Worm (Caenorhabditis elegans) whole organism, L2 larva: ENCODE measurements around the gene Y69A2AR.16.

Experiments
- C34F6.9 ChIP-seq: fragments of 150-350 bp; optimal IDR thresholded peaks from 2 replicates; lab custom pipeline; 2014; ENCODE audit warnings: missing biosample characterization, missing genetic modification characterization
- Y55F3AM.14 ChIP-seq: fragments of 200-800 bp; sonication (Bioruptor generic); optimal IDR thresholded peaks from 2 replicates; lab custom pipeline; 2018; ENCODE audit warnings: mild to moderate bottlenecking, missing genetic modification characterization, missing compliant biosample characterization
- ZK546.5 ChIP-seq: sonication (generic microtip); optimal IDR thresholded peaks from 2 replicates; lab custom pipeline; 2017; ENCODE audit warnings: missing biosample characterization, missing genetic modification characterization
- alr-1 ChIP-seq: fragments of 150-350 bp; optimal IDR thresholded peaks from 2 replicates; lab custom pipeline; 2014; ENCODE audit warnings: missing biosample characterization, missing genetic modification characterization
- aly-2 ChIP-seq: fragments of 150-350 bp; optimal IDR thresholded peaks from 2 replicates; lab custom pipeline; 2014; ENCODE audit warnings: missing biosample characterization, missing genetic modification characterization
- ama-1 ChIP-seq: fragments of 150-350 bp; optimal IDR thresholded peaks from 2 replicates; lab custom pipeline; 2018; ENCODE audit warnings: inconsistent platforms
- blmp-1 ChIP-seq: sonication (generic microtip); optimal IDR thresholded peaks from 2 replicates; lab custom pipeline; 2017; ENCODE audit warnings: missing genetic modification characterization, mild to moderate bottlenecking, missing compliant biosample characterization, antibody characterized with exemption, moderate library complexity; ENCODE audit not compliant: insufficient read depth
- crh-2 ChIP-seq: sonication (generic microtip); optimal IDR thresholded peaks from 2 replicates; lab custom pipeline; 2017; ENCODE audit warnings: missing biosample characterization, missing genetic modification characterization
- dmd-4 ChIP-seq: sonication (generic microtip); optimal IDR thresholded peaks from 2 replicates; lab custom pipeline; 2017; ENCODE audit warnings: missing biosample characterization, missing genetic modification characterization
- egl-27 ChIP-seq: sonication (generic microtip); optimal IDR thresholded peaks from 3 replicates; lab custom pipeline; 2017; ENCODE audit warnings: missing biosample characterization, missing genetic modification reagents, missing genetic modification characterization
- elt-1 ChIP-seq: fragments of 150-350 bp; optimal IDR thresholded peaks from 2 replicates; lab custom pipeline; 2014; ENCODE audit warnings: missing biosample characterization, missing genetic modification characterization
- gmeb-1 ChIP-seq: fragments of 150-350 bp; optimal IDR thresholded peaks from 2 replicates; lab custom pipeline; 2014; ENCODE audit warnings: missing biosample characterization, missing genetic modification characterization
- lin-13 ChIP-seq: fragments of 150-350 bp; optimal IDR thresholded peaks from 2 replicates; lab custom pipeline; 2014; ENCODE audit warnings: missing biosample characterization, missing genetic modification reagents, missing genetic modification characterization
- lsy-2 ChIP-seq, 2 experiments: fragments of 150-350 bp in 1 of 2; sonication (generic microtip) in 1 of 2; optimal IDR thresholded peaks; 2 replicates each; lab custom pipeline; 2014 to 2017; ENCODE audit warnings: missing biosample characterization in 2 of 2, missing genetic modification characterization in 2 of 2
- mab-5 ChIP-seq: fragments of 150-350 bp; optimal IDR thresholded peaks from 2 replicates; lab custom pipeline; 2014; ENCODE audit warnings: missing biosample characterization, missing genetic modification characterization
- mbf-1 ChIP-seq: sonication (generic microtip); optimal IDR thresholded peaks from 2 replicates; lab custom pipeline; 2017; ENCODE audit warnings: missing biosample characterization, missing genetic modification characterization
- mdl-1 ChIP-seq, 2 experiments: fragments of 150-350 bp in 1 of 2; sonication (generic microtip) in 1 of 2; optimal IDR thresholded peaks; 2 replicates each; lab custom pipeline; 2017; ENCODE audit warnings: missing biosample characterization in 2 of 2, missing genetic modification characterization in 2 of 2
- nhr-10 ChIP-seq: sonication (generic microtip); optimal IDR thresholded peaks from 2 replicates; lab custom pipeline; 2017; ENCODE audit warnings: missing biosample characterization, missing genetic modification characterization
- nhr-11 ChIP-seq: fragments of 150-350 bp; optimal IDR thresholded peaks from 2 replicates; lab custom pipeline; 2014; ENCODE audit warnings: missing biosample characterization, missing genetic modification characterization
- nhr-12 ChIP-seq: fragments of 150-350 bp; optimal IDR thresholded peaks from 2 replicates; lab custom pipeline; 2014; ENCODE audit warnings: missing biosample characterization, missing genetic modification characterization
- nhr-129 ChIP-seq: fragments of 150-350 bp; optimal IDR thresholded peaks from 2 replicates; lab custom pipeline; 2014; ENCODE audit warnings: missing biosample characterization, missing genetic modification characterization
- nhr-21 ChIP-seq: fragments of 150-350 bp; optimal IDR thresholded peaks from 2 replicates; lab custom pipeline; 2014; ENCODE audit warnings: missing biosample characterization, missing genetic modification characterization
- nhr-23 ChIP-seq: fragments of 150-350 bp; optimal IDR thresholded peaks from 2 replicates; lab custom pipeline; 2014; ENCODE audit warnings: missing biosample characterization, missing genetic modification reagents, missing genetic modification characterization
- nhr-25 ChIP-seq: fragments of 150-350 bp; sonication (generic microtip); optimal IDR thresholded peaks from 3 replicates; lab custom pipeline; 2014; ENCODE audit warnings: missing biosample characterization, missing genetic modification characterization
- nhr-6 ChIP-seq: fragments of 150-350 bp; optimal IDR thresholded peaks from 2 replicates; lab custom pipeline; 2014; ENCODE audit warnings: missing biosample characterization, missing genetic modification characterization
- nhr-77 ChIP-seq: fragments of 150-350 bp; optimal IDR thresholded peaks from 2 replicates; lab custom pipeline; 2014; ENCODE audit warnings: missing biosample characterization, missing genetic modification characterization
- sem-4 ChIP-seq: fragments of 150-350 bp; optimal IDR thresholded peaks from 2 replicates; lab custom pipeline; 2014; ENCODE audit warnings: missing biosample characterization, missing genetic modification reagents, missing genetic modification characterization
- skn-1 ChIP-seq: sonication (generic microtip); optimal IDR thresholded peaks from 2 replicates; lab custom pipeline; 2017; ENCODE audit warnings: missing biosample characterization, missing genetic modification characterization
- unc-39 ChIP-seq: fragments of 150-350 bp; optimal IDR thresholded peaks from 2 replicates; lab custom pipeline; 2014; ENCODE audit warnings: missing biosample characterization, missing genetic modification characterization
- unc-62 ChIP-seq: fragments of 150-350 bp; optimal IDR thresholded peaks from 2 replicates; lab custom pipeline; 2014; ENCODE audit warnings: missing biosample characterization, missing genetic modification reagents, missing genetic modification characterization
- zag-1 ChIP-seq: fragments of 150-350 bp; optimal IDR thresholded peaks from 2 replicates; lab custom pipeline; 2014; ENCODE audit warnings: missing biosample characterization, missing genetic modification characterization
- ztf-1 ChIP-seq: fragments of 200-800 bp; sonication (Bioruptor generic); conservative IDR thresholded peaks from 2 replicates; pipeline ENCODE4 v1.3.6; 2022; ENCODE audit warnings: missing genetic modification characterization, missing compliant biosample characterization
- ztf-11 ChIP-seq: sonication (generic microtip); optimal IDR thresholded peaks from 2 replicates; lab custom pipeline; 2017; ENCODE audit warnings: missing biosample characterization, missing genetic modification characterization
- ztf-4 ChIP-seq: fragments of 150-350 bp; optimal IDR thresholded peaks from 2 replicates; lab custom pipeline; 2014; ENCODE audit warnings: missing biosample characterization, missing genetic modification characterization

Gene Y69A2AR.16

DNA sequence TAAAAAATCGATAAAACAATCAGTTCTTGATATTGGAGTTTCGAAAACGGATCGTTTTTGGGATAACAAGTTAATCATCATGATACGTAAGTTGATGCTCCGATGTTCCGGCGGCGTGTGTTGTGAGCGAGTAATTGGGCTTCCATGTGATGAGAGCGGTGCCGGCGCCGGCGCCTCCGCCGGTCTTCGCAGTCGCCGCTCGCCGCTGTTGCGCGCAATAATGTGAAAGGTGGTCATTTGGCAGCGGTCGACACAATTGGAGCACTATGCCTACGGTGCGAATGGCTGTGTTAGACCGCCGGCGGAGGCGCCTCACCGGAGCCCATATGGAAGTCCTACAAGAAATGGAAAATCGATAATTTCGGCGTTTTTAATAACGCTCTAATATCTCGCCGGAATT lies 54.2 kb downstream of the Y69A2AR.16 start:
- TF ChIP-seq nhr-10 (tag; lab: Kevin White, UChicago) (no peak), ztf-4 (no peak), Y55F3AM.14 (no peak), zag-1 (tag; lab: Kevin White, UChicago) (no peak), skn-1 (no peak), mdl-1 (tag; optimal IDR thresholded peaks at IDR 0.05; lab: Kevin White, UChicago) (no peak), egl-27 (tag; lab: Kevin White, UChicago) (no peak), nhr-11 (tag; lab: Kevin White, UChicago) (no peak), alr-1 (tag; lab: Kevin White, UChicago) (no peak), lin-13 (GFP tag; lab: Kevin White, UChicago) (no peak), ZK546.5 (tag; lab: Kevin White, UChicago) (no peak), unc-39 (no peak), nhr-21 (tag; lab: Kevin White, UChicago) (no peak), elt-1 (no peak), nhr-129 (tag; lab: Kevin White, UChicago) (no peak), aly-2 (tag; lab: Kevin White, UChicago) (no peak)

DNA sequence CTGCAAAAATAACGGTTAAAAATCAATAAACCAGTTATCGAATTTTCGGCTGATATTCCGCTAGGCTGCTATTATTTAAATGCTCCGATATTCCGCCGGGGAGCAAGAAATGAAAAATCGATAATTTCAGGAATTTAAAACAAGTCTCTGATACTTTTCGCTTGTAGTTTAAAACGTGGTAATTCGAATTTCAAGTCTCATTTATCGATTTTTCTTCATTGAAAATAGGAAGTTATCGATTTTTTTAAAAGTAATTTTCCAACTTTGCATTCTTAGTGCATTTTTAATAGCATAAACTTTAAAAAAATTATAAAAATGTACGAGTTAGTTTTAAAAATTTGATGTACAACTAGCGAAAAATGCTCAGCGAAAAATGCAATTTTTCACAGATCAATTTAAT lies 54.7 kb downstream of the Y69A2AR.16 start:
- TF ChIP-seq nhr-12 (no peak), nhr-25 (tag; lab: Kevin White, UChicago) (no peak), nhr-11 (tag; lab: Kevin White, UChicago) (no peak), ama-1 (lab: Kevin White, UChicago) (no peak), elt-1 (no peak), crh-2 (tag; lab: Kevin White, UChicago) (no peak), blmp-1 (tag; lab: Kevin White, UChicago) (no peak), mab-5 (tag; lab: Kevin White, UChicago) (no peak), aly-2 (tag; lab: Kevin White, UChicago) (no peak), dmd-4 (tag; lab: Kevin White, UChicago) (no peak), mbf-1 (tag; lab: Kevin White, UChicago) (no peak), nhr-6 (no peak), Y55F3AM.14 (no peak), ztf-11 (tag; lab: Kevin White, UChicago) (no peak)

- TF ChIP-seq aly-2 (tag; lab: Kevin White, UChicago) (no peak), Y55F3AM.14 (peak; percentile 14), nhr-23 (tag; lab: Kevin White, UChicago) (no peak)
Measured at ce11 chrIV:2552855-2553254, 55.3 kb downstream of the Y69A2AR.16 start.

DNA sequence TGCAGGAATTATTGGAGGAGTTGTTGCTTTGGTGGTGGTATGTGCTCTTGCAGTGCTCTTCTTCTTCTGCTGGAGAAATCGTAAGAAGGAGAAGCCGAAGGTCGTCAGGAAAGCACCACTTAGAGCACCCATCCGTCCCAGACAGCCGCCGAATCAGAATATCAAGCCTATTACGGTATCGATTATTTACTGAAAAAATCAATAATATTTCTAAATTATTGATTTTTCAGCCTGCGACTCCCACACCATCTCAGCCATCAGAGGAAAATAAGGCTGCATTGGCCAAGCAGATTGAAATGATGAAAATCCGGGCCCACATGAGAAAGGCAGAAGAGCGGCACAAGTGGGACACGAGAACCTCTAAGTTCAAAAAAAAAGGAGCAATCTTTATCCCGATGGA lies 58.6 kb downstream of the Y69A2AR.16 start:
- TF ChIP-seq lin-13 (GFP tag; lab: Kevin White, UChicago): no peak
- TF ChIP-seq aly-2 (tag; lab: Kevin White, UChicago): no peak
- TF ChIP-seq skn-1: no peak
- TF ChIP-seq, all 48 proteins: peak for 0

DNA sequence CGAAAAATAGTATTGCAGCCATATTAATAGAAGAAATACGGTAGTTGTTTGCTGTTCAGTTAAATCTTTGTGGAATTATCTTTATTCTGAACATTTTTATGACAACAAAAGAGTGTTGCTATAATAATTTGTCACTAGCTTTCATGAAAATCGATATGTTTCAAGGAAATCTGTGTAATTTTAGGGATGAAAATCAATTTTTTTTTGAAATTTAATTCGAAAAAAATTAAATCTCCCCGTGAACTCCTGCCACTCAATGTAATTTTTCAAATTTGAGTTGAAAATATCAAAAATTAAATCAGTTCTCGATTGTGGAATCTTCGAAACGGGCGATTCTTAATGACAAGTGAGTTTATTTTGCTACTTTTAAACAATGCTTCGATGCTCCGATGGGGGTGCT lies 63.8 kb downstream of the Y69A2AR.16 start, which contains the start of gene Y69A2AR.46:
Y69A2AR.46 (plus strand) TSS at position 301 of the 400 bp plus-strand sequence.
- TF ChIP-seq gmeb-1 (tag; lab: Kevin White, UChicago) (no peak), skn-1 (no peak), C34F6.9 (tag; lab: Kevin White, UChicago) (no peak)

DNA sequence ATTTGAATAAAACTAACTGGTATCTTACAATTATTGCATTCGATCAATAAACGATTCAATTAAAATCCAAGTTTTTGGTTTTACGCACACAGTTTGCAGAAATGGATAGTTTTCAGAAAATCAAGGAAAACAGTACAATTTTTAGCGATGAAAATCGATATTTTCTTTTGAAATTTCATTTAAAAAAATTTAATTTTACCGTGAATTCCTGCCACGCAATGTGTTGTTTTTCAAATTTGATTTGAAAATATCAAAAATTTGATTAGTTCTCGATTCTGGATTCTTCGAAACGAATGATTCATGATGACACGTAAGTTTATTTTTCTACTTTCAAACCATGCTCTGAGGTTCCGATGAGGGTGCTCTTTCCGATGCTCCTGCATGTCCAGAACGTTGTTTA lies 64.5 kb downstream of the Y69A2AR.16 start, which contains the start of gene Y69A2AR.50:
Y69A2AR.50 (plus strand) TSS at position 301 of the 400 bp plus-strand sequence.
- TF ChIP-seq ztf-1 (GFP tag; lab: Robert Waterston, UW) (no peak), ama-1 (lab: Kevin White, UChicago) (no peak), Y55F3AM.14 (no peak), nhr-11 (tag; lab: Kevin White, UChicago) (no peak), lsy-2 (tag; optimal IDR thresholded peaks at IDR 0.05; lab: Kevin White, UChicago) (no peak), sem-4 (tag; lab: Kevin White, UChicago) (no peak), egl-27 (tag; lab: Kevin White, UChicago) (no peak), nhr-6 (no peak), nhr-77 (no peak), mdl-1 (tag; optimal IDR thresholded peaks at IDR 0.05; lab: Kevin White, UChicago) (no peak), nhr-10 (tag; lab: Kevin White, UChicago) (no peak), unc-62 (GFP tag; lab: Kevin White, UChicago) (no peak), mbf-1 (tag; lab: Kevin White, UChicago) (no peak), gmeb-1 (tag; lab: Kevin White, UChicago) (no peak), skn-1 (no peak)
